Fruit fly (Drosophila melanogaster) S2 (cell line): ENCODE results near the gene Eig71Eg.

ENCODE experiments used
- CG8478 ChIP-seq: fragments of >200 bp; optimal IDR thresholded peaks from 2 replicates; lab custom pipeline; 2018
- CTCF ChIP-seq, 2 experiments: fragments of >200 bp; optimal IDR thresholded peaks; 2 replicates each; lab custom pipeline; 2018

The Eig71Eg gene

dm6 chr3L:15692794-15693532 lies 35.5 kb downstream of the Eig71Eg start:
- TF ChIP-seq CTCF (optimal IDR thresholded peaks at IDR 0.05; lab: Kevin White, UChicago) (no peak), CG8478 (lab: Kevin White, UChicago) (no peak)

dm6 chr3L:15694406-15694805 lies 37.0 kb downstream of the Eig71Eg start:
- TF ChIP-seq CG8478 (lab: Kevin White, UChicago) (no peak), CTCF (optimal IDR thresholded peaks at IDR 0.05; lab: Kevin White, UChicago) (no peak)

- TF ChIP-seq CTCF (optimal IDR thresholded peaks at IDR 0.05; lab: Kevin White, UChicago) (no peak), CG8478 (lab: Kevin White, UChicago) (no peak)
Observed at dm6 chr3L:15695195-15695594, 37.8 kb downstream of the Eig71Eg start.

dm6 chr3L:15697916-15698315 lies 40.5 kb downstream of the Eig71Eg start:
- TF ChIP-seq CG8478 (lab: Kevin White, UChicago) (no peak), CTCF (optimal IDR thresholded peaks at IDR 0.05; lab: Kevin White, UChicago) (no peak)

- TF ChIP-seq CTCF (optimal IDR thresholded peaks at IDR 0.05; lab: Kevin White, UChicago): no peak
- TF ChIP-seq CG8478 (lab: Kevin White, UChicago): no peak
Observed at dm6 chr3L:15699626-15700337, 42.4 kb downstream of the Eig71Eg start, which contains the start of gene comm2. Gene comm2 (minus strand): TSS chr3L:15699850.

dm6 chr3L:15700338-15700966 lies 43.0 kb downstream of the Eig71Eg start:
- TF ChIP-seq CTCF (optimal IDR thresholded peaks at IDR 0.05; lab: Kevin White, UChicago): no peak
- no peak for TF ChIP-seq CG8478 (lab: Kevin White, UChicago)

dm6 chr3L:15702191-15702590 lies 44.8 kb downstream of the Eig71Eg start:
- TF ChIP-seq CG8478 (lab: Kevin White, UChicago): no peak
- no peak for TF ChIP-seq CTCF (optimal IDR thresholded peaks at IDR 0.05; lab: Kevin White, UChicago)

dm6 chr3L:15703330-15704119 lies 46.1 kb downstream of the Eig71Eg start:
- TF ChIP-seq CG8478 (lab: Kevin White, UChicago): no peak
- no peak for TF ChIP-seq CTCF (optimal IDR thresholded peaks at IDR 0.05; lab: Kevin White, UChicago)

- no peak for TF ChIP-seq CTCF (optimal IDR thresholded peaks at IDR 0.05; lab: Kevin White, UChicago)
- TF ChIP-seq CG8478 (lab: Kevin White, UChicago): no peak
Observed at dm6 chr3L:15704250-15704985, 47.0 kb downstream of the Eig71Eg start.

- TF ChIP-seq CG8478 (lab: Kevin White, UChicago): no peak
- no peak for TF ChIP-seq CTCF (optimal IDR thresholded peaks at IDR 0.05; lab: Kevin White, UChicago)
Observed at dm6 chr3L:15706199-15706598, 48.8 kb downstream of the Eig71Eg start.
